Worm (Caenorhabditis elegans) whole organism, young adult: Measurements from ENCODE around the gene Y50D4C.3.
"Not testable (repeated sequence)": the region's sequence is repeated elsewhere in the genome, so short reads cannot be mapped to it uniquely, and the experiment has no call there.

Source experiments
- B0336.3 ChIP-seq: fragments of 200-800 bp; sonication (Bioruptor generic); IDR thresholded peaks from 2 replicates; pipeline ENCODE4 v1.3.6; 2022; ENCODE audit warnings: missing genetic modification characterization, missing compliant biosample characterization
- F49E8.2 ChIP-seq: sonication (generic microtip); optimal IDR thresholded peaks from 3 replicates; lab custom pipeline; 2017; ENCODE audit warnings: missing genetic modification characterization, mild to moderate bottlenecking, missing compliant biosample characterization, antibody characterized with exemption, moderate library complexity; ENCODE audit not compliant: insufficient read depth
- F57C9.4 ChIP-seq: sonication (generic microtip); optimal IDR thresholded peaks from 2 replicates; lab custom pipeline; 2017; ENCODE audit warnings: mild to moderate bottlenecking, missing genetic modification characterization, missing compliant biosample characterization
- akir-1 ChIP-seq: fragments of 200-800 bp; sonication (Bioruptor generic); optimal IDR thresholded peaks from 2 replicates; lab custom pipeline; 2018; ENCODE audit warnings: mild to moderate bottlenecking, missing genetic modification characterization, moderate library complexity, missing compliant biosample characterization
- ama-1 ChIP-seq, 3 experiments: fragments of 150-350 bp in 1 of 3; sonication (generic microtip) in 2 of 3; optimal IDR thresholded peaks; 2 replicates each; lab custom pipeline; 2014 to 2018; ENCODE audit warnings: missing biosample characterization in 2 of 3, missing genetic modification characterization in 2 of 3, missing genetic modification reagents in 2 of 3
- aptf-2 ChIP-seq: fragments of 200-800 bp; sonication (Bioruptor generic); conservative IDR thresholded peaks from 2 replicates; pipeline ENCODE4 v1.3.6; 2022; ENCODE audit warnings: missing genetic modification reagents, missing genetic modification characterization, missing compliant biosample characterization
- aptf-3 ChIP-seq: fragments of 200-800 bp; sonication (Bioruptor generic); IDR thresholded peaks from 2 replicates; pipeline ENCODE4 v1.3.6; 2022; ENCODE audit warnings: missing genetic modification characterization, missing compliant biosample characterization
- attf-6 ChIP-seq: fragments of 200-800 bp; sonication (Bioruptor generic); IDR thresholded peaks from 2 replicates; pipeline ENCODE4 v1.3.6; 2022; ENCODE audit warnings: missing genetic modification reagents, missing genetic modification characterization, missing compliant biosample characterization
- ekl-4 ChIP-seq: fragments of 200-800 bp; sonication (Bioruptor generic); IDR thresholded peaks from 2 replicates; pipeline ENCODE4 v1.3.6; 2022; ENCODE audit warnings: missing genetic modification reagents, missing genetic modification characterization, missing compliant biosample characterization
- hlh-26 ChIP-seq: fragments of 200-800 bp; sonication (Bioruptor generic); conservative IDR thresholded peaks from 2 replicates; pipeline ENCODE4 v1.3.6; 2022; ENCODE audit warnings: missing genetic modification reagents, missing genetic modification characterization, missing compliant biosample characterization
- lin-35 ChIP-seq, 3 experiments: fragments of 150-350 bp in 2 of 3; sonication (generic microtip) in 1 of 3; optimal IDR thresholded peaks; 2 replicates each; lab custom pipeline; 2014 to 2018; ENCODE audit warnings: missing biosample characterization in 3 of 3, missing genetic modification characterization in 3 of 3, missing genetic modification reagents in 3 of 3
- lir-1 ChIP-seq: fragments of 200-800 bp; sonication (Bioruptor generic); conservative IDR thresholded peaks from 2 replicates; pipeline ENCODE4 v1.3.6; 2022; ENCODE audit warnings: missing genetic modification reagents, missing genetic modification characterization, missing compliant biosample characterization
- lsl-1 ChIP-seq: fragments of 200-800 bp; sonication (Bioruptor generic); optimal IDR thresholded peaks from 2 replicates; lab custom pipeline; 2018; ENCODE audit warnings: mild to moderate bottlenecking, missing genetic modification characterization, moderate library complexity, missing compliant biosample characterization
- madf-6 ChIP-seq: fragments of 200-800 bp; sonication (Bioruptor generic); IDR thresholded peaks from 2 replicates; pipeline ENCODE4 v1.3.6; 2022; ENCODE audit warnings: missing genetic modification reagents, missing genetic modification characterization, missing compliant biosample characterization
- nfyb-1 ChIP-seq: fragments of 200-800 bp; sonication (Bioruptor generic); IDR thresholded peaks from 2 replicates; pipeline ENCODE4 v1.3.6; 2022; ENCODE audit warnings: missing genetic modification reagents, missing genetic modification characterization, missing compliant biosample characterization
- nhr-90 ChIP-seq: sonication (generic microtip); optimal IDR thresholded peaks from 2 replicates; lab custom pipeline; 2016; ENCODE audit warnings: missing genotype, mild to moderate bottlenecking, missing genetic modification characterization, missing compliant biosample characterization
- pbrm-1 ChIP-seq: fragments of 200-800 bp; sonication (Bioruptor generic); IDR thresholded peaks from 2 replicates; pipeline ENCODE4 v1.3.6; 2022; ENCODE audit warnings: missing genetic modification reagents, missing genetic modification characterization, missing compliant biosample characterization
- rcor-1 ChIP-seq: fragments of 200-800 bp; sonication (Bioruptor generic); IDR thresholded peaks from 2 replicates; pipeline ENCODE4 v1.3.6; 2022; ENCODE audit warnings: missing genetic modification reagents, missing genetic modification characterization, missing compliant biosample characterization
- repo-1 ChIP-seq: sonication (generic microtip); optimal IDR thresholded peaks from 2 replicates; lab custom pipeline; 2017; ENCODE audit warnings: mild to moderate bottlenecking, missing genetic modification characterization, missing compliant biosample characterization
- somi-1 ChIP-seq: fragments of 200-800 bp; sonication (Bioruptor generic); optimal IDR thresholded peaks from 2 replicates; lab custom pipeline; 2018; ENCODE audit warnings: mild to moderate bottlenecking, missing genetic modification characterization, missing compliant biosample characterization
- unc-130 ChIP-seq: sonication (generic microtip); optimal IDR thresholded peaks from 2 replicates; lab custom pipeline; 2016; ENCODE audit warnings: missing genetic modification reagents, missing genetic modification characterization, missing compliant biosample characterization
- ztf-25 ChIP-seq: fragments of 200-800 bp; sonication (Bioruptor generic); IDR thresholded peaks from 2 replicates; pipeline ENCODE4 v1.3.6; 2022; ENCODE audit warnings: missing genetic modification reagents, missing genetic modification characterization, missing compliant biosample characterization

Y50D4C.3 gene

ce11 chrV:899087-899486, 46.0 kb downstream of the Y50D4C.3 start, which contains the start of gene nas-32:
Gene nas-32, minus strand, starts transcription at chrV:899187.
- TF ChIP-seq ekl-4 (GFP tag; lab: Robert Waterston, UW), result no peak

DNA sequence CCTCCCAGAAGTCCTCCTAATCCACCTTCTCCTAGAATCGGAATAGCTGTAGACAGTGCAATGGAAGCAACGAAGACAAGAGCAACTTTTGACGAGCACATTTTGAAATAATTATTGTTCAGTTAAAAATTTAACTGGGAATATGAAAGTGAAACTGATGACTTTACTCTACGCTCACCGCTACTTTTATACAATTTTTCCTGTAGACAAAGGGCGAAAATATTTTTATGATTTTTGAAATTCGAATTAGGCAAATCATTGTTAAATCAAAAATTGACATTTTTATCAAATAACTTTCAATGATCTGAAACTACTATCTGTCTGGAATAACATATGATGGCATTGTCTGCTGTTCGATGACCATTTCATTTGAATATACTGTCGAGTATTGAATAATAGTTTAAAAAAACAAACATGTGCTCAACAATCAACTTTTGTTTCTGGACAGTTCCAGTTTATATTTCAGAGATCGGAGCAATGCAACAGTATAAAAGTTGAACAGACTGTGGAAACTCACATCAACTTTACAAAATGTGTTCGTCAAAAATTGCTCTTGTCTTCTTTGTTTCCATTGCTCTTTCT, 51.5 kb downstream of the Y50D4C.3 start, which contains the start of the genes srlf-23 and srlf-20:
Gene srlf-23 (minus strand): TSS at position 101 of the 582 bp plus-strand sequence.
Gene srlf-20 (plus strand): TSS at position 532 of the 582 bp plus-strand sequence.
- no peak for TF ChIP-seq akir-1 (GFP tag; lab: Kevin White, UChicago)
- TF ChIP-seq lsl-1 (GFP tag; lab: Kevin White, UChicago), result no peak
- no peak for TF ChIP-seq pbrm-1 (GFP tag; lab: Robert Waterston, UW)
- TF ChIP-seq F49E8.2 (tag; lab: Kevin White, UChicago), result no peak
- TF ChIP-seq aptf-3 (GFP tag; lab: Robert Waterston, UW), result no peak
- TF ChIP-seq unc-130 (GFP tag; lab: Kevin White, UChicago), result no peak
- TF ChIP-seq nfyb-1 (GFP tag; lab: Robert Waterston, UW), result no peak
- no peak for TF ChIP-seq aptf-2
- TF ChIP-seq attf-6, result no peak
- no peak for TF ChIP-seq ztf-25 (GFP tag; lab: Robert Waterston, UW)
- no peak for TF ChIP-seq somi-1 (GFP tag; lab: Kevin White, UChicago)
- TF ChIP-seq B0336.3 (GFP tag; lab: Robert Waterston, UW), result no peak
- no peak for TF ChIP-seq repo-1 (tag; lab: Kevin White, UChicago)
- TF ChIP-seq nhr-90 (tag; lab: Kevin White, UChicago), result no peak

ce11 chrV:890835-891234, 54.2 kb downstream of the Y50D4C.3 start, which contains the start of gene srlf-22:
Gene srlf-22, plus strand, starts transcription at chrV:891135.
- TF ChIP-seq F57C9.4 (tag; lab: Kevin White, UChicago); lir-1; hlh-26 (GFP tag; lab: Robert Waterston, UW): not testable (repeated sequence)

ce11 chrV:890423-890822, 54.6 kb downstream of the Y50D4C.3 start, which contains the start of gene srlf-21:
Gene srlf-21, minus strand, starts transcription at chrV:890523.
- no peak for TF ChIP-seq lin-35 (GFP tag; optimal IDR thresholded peaks at IDR 0.05; lab: Kevin White, UChicago)
- TF ChIP-seq rcor-1, result no peak
- TF ChIP-seq madf-6 (GFP tag; lab: Robert Waterston, UW), result no peak
- no peak for TF ChIP-seq ama-1 (optimal IDR thresholded peaks at IDR 0.05; lab: Kevin White, UChicago)
- TF ChIP-seq ama-1 (GFP tag; optimal IDR thresholded peaks at IDR 0.05; lab: Kevin White, UChicago), result no peak
